Worm (Caenorhabditis elegans) whole organism, L4 larva: Measurements from ENCODE around the gene ZC13.10.
A peak's percentile ranks its signal among the peaks of the same experiment; 100 is the strongest.
"Not testable (repeated sequence)": the region's sequence is repeated elsewhere in the genome, so short reads cannot be mapped to it uniquely, and the experiment has no call there.

Source experiments
- F44E2.7 ChIP-seq: fragments of 200-800 bp; sonication (Bioruptor generic); IDR thresholded peaks from 2 replicates; pipeline ENCODE4 v2.1.2; 2022; ENCODE audit warnings: missing genetic modification characterization, missing compliant biosample characterization
- F49E8.2 ChIP-seq: sonication (generic microtip); optimal IDR thresholded peaks from 2 replicates; lab custom pipeline; 2016; ENCODE audit warnings: missing compliant biosample characterization, mild to moderate bottlenecking, missing genetic modification characterization, borderline replicate concordance
- R02D3.7 ChIP-seq: fragments of 150-350 bp; sonication (generic microtip); optimal IDR thresholded peaks from 3 replicates; lab custom pipeline; 2014; ENCODE audit warnings: missing biosample characterization, missing genetic modification characterization
- T26A8.4 ChIP-seq: fragments of 200-800 bp; sonication (Bioruptor generic); IDR thresholded peaks from 2 replicates; pipeline ENCODE4 v1.3.6; 2022; ENCODE audit warnings: missing genetic modification characterization, missing compliant biosample characterization
- Y5F2A.4 ChIP-seq: fragments of 200-800 bp; sonication (Bioruptor generic); optimal IDR thresholded peaks from 2 replicates; lab custom pipeline; 2018; ENCODE audit warnings: mild to moderate bottlenecking, missing genetic modification characterization, missing compliant biosample characterization
- ZK337.2 ChIP-seq: fragments of 200-800 bp; sonication (Bioruptor generic); IDR thresholded peaks from 2 replicates; pipeline ENCODE4 v1.3.6; 2022; ENCODE audit warnings: missing genetic modification reagents, missing genetic modification characterization, missing compliant biosample characterization
- aha-1 ChIP-seq: fragments of 150-350 bp; peaks from one replicate; lab custom pipeline; 2014; ENCODE audit warnings: missing biosample characterization, missing genetic modification characterization
- arid-1 ChIP-seq: fragments of 200-800 bp; sonication (Bioruptor generic); conservative IDR thresholded peaks from 2 replicates; pipeline ENCODE4 v1.3.6; 2022; ENCODE audit warnings: missing genetic modification reagents, missing genetic modification characterization, missing compliant biosample characterization
- ctbp-1 ChIP-seq: fragments of 200-800 bp; sonication (Bioruptor generic); IDR thresholded peaks from 2 replicates; pipeline ENCODE4 v1.3.6; 2022; ENCODE audit warnings: missing genetic modification reagents, missing genetic modification characterization, missing compliant biosample characterization
- daf-12 ChIP-seq: fragments of 150-350 bp; optimal IDR thresholded peaks from 2 replicates; lab custom pipeline; 2014; ENCODE audit warnings: missing biosample characterization, missing genetic modification reagents, missing genetic modification characterization
- daf-16 ChIP-seq, 3 experiments: sonication (generic microtip); optimal IDR thresholded peaks; 2 replicates each; lab custom pipeline; 2016 to 2017; ENCODE audit warnings: missing genetic modification characterization in 3 of 3, missing genetic modification reagents in 3 of 3, mild to moderate bottlenecking in 2 of 3, missing compliant biosample characterization in 2 of 3, missing biosample characterization in 1 of 3, moderate library complexity in 1 of 3
- daf-8 ChIP-seq: fragments of 200-800 bp; sonication (Bioruptor generic); IDR thresholded peaks from 2 replicates; pipeline ENCODE4 v1.3.6; 2022; ENCODE audit warnings: missing genetic modification characterization, missing compliant biosample characterization
- dpl-1 ChIP-seq: fragments of 150-350 bp; optimal IDR thresholded peaks from 2 replicates; lab custom pipeline; 2014; ENCODE audit warnings: missing biosample characterization, missing genetic modification reagents, missing genetic modification characterization
- egl-43 ChIP-seq: fragments of 200-800 bp; sonication (Bioruptor generic); IDR thresholded peaks from 2 replicates; pipeline ENCODE4 v1.3.6; 2022; ENCODE audit warnings: missing genetic modification reagents, missing genetic modification characterization, missing compliant biosample characterization
- fos-1 ChIP-seq: fragments of 150-350 bp; optimal IDR thresholded peaks from 2 replicates; lab custom pipeline; 2014; ENCODE audit warnings: missing biosample characterization, missing genetic modification characterization
- gei-8 ChIP-seq: fragments of 200-800 bp; sonication (Bioruptor generic); optimal IDR thresholded peaks from 2 replicates; lab custom pipeline; 2018; ENCODE audit warnings: mild to moderate bottlenecking, missing genetic modification characterization, missing compliant biosample characterization
- hif-1 ChIP-seq, 2 experiments: sonication (generic microtip); optimal IDR thresholded peaks; 2 replicates each; lab custom pipeline; 2016 to 2017; ENCODE audit warnings: missing compliant biosample characterization in 2 of 2, missing genetic modification characterization in 2 of 2, missing genetic modification reagents in 2 of 2, missing genotype in 2 of 2, mild to moderate bottlenecking in 1 of 2
- hlh-30 ChIP-seq: sonication (generic microtip); optimal IDR thresholded peaks from 2 replicates; lab custom pipeline; 2017; ENCODE audit warnings: antibody characterized with exemption, mild to moderate bottlenecking, missing genetic modification characterization, missing compliant biosample characterization; ENCODE audit not compliant: insufficient read depth
- hmg-1.1 ChIP-seq: fragments of 200-800 bp; sonication (Bioruptor generic); IDR thresholded peaks from 2 replicates; pipeline ENCODE4 v1.3.6; 2022; ENCODE audit warnings: missing genetic modification reagents, missing genetic modification characterization, missing compliant biosample characterization
- lin-13 ChIP-seq: fragments of 150-350 bp; optimal IDR thresholded peaks from 2 replicates; lab custom pipeline; 2014; ENCODE audit warnings: missing biosample characterization, missing genetic modification reagents, missing genetic modification characterization
- lin-39 ChIP-seq: fragments of 150-350 bp; optimal IDR thresholded peaks from 2 replicates; lab custom pipeline; 2014; ENCODE audit warnings: missing biosample characterization, missing genetic modification reagents, missing genetic modification characterization
- mdt-29 ChIP-seq: fragments of 200-800 bp; sonication (Bioruptor generic); IDR thresholded peaks from 2 replicates; pipeline ENCODE4 v1.3.6; 2022; ENCODE audit warnings: missing genetic modification reagents, missing genetic modification characterization, missing compliant biosample characterization
- mep-1 ChIP-seq: fragments of 150-350 bp; sonication (generic microtip); optimal IDR thresholded peaks from 3 replicates; lab custom pipeline; 2014; ENCODE audit warnings: missing biosample characterization, missing genetic modification characterization
- nhr-102 ChIP-seq: sonication (generic microtip); optimal IDR thresholded peaks from 2 replicates; lab custom pipeline; 2016; ENCODE audit warnings: mild to moderate bottlenecking, missing genetic modification characterization, moderate library complexity, missing compliant biosample characterization
- nhr-111 ChIP-seq: fragments of 200-800 bp; sonication (Bioruptor generic); optimal IDR thresholded peaks from 2 replicates; lab custom pipeline; 2018; ENCODE audit warnings: mild to moderate bottlenecking, missing genetic modification characterization, missing compliant biosample characterization
- nhr-237 ChIP-seq: sonication (generic microtip); optimal IDR thresholded peaks from 2 replicates; lab custom pipeline; 2017; ENCODE audit warnings: missing biosample characterization, missing genetic modification characterization
- nhr-41 ChIP-seq: fragments of 200-800 bp; sonication (Bioruptor generic); IDR thresholded peaks from 2 replicates; pipeline ENCODE4 v1.3.6; 2022; ENCODE audit warnings: missing genetic modification reagents, missing genetic modification characterization, missing compliant biosample characterization
- php-3 ChIP-seq: fragments of 200-800 bp; sonication (Bioruptor generic); IDR thresholded peaks from 2 replicates; pipeline ENCODE4 v1.3.6; 2022; ENCODE audit warnings: missing genetic modification reagents, missing genetic modification characterization, missing compliant biosample characterization
- rbr-2 ChIP-seq: sonication (generic microtip); optimal IDR thresholded peaks from 2 replicates; lab custom pipeline; 2016; ENCODE audit warnings: missing genotype, missing genetic modification characterization, missing compliant biosample characterization
- set-16 ChIP-seq: fragments of 200-800 bp; sonication (Bioruptor generic); IDR thresholded peaks from 2 replicates; pipeline ENCODE4 v1.3.6; 2022; ENCODE audit warnings: missing genetic modification reagents, missing genetic modification characterization, missing compliant biosample characterization
- snpc-4 ChIP-seq: fragments of 150-350 bp; optimal IDR thresholded peaks from 2 replicates; lab custom pipeline; 2014; ENCODE audit warnings: missing biosample characterization, missing genetic modification characterization
- spr-1 ChIP-seq: sonication (generic microtip); optimal IDR thresholded peaks from 2 replicates; lab custom pipeline; 2016; ENCODE audit warnings: mild to moderate bottlenecking, missing genetic modification characterization, missing compliant biosample characterization
- spr-3 ChIP-seq: fragments of 200-800 bp; sonication (Bioruptor generic); optimal IDR thresholded peaks from 2 replicates; lab custom pipeline; 2018; ENCODE audit warnings: mild to moderate bottlenecking, missing genetic modification characterization, missing compliant biosample characterization
- unc-62 ChIP-seq, 3 experiments: fragments of 150-350 bp in 1 of 3; sonication (generic microtip); optimal IDR thresholded peaks in 2 of 3; peaks in 1 of 3; 1 replicate in 1 of 3; 2 replicates in 2 of 3; lab custom pipeline; 2014 to 2017; ENCODE audit warnings: missing biosample characterization in 3 of 3, missing genetic modification characterization in 3 of 3, missing genetic modification reagents in 3 of 3, missing genotype in 1 of 3
- zip-2 ChIP-seq: fragments of 150-350 bp; optimal IDR thresholded peaks from 2 replicates; lab custom pipeline; 2014; ENCODE audit warnings: missing biosample characterization, missing genetic modification characterization
- ztf-7 ChIP-seq: fragments of 150-350 bp; optimal IDR thresholded peaks from 2 replicates; lab custom pipeline; 2014; ENCODE audit warnings: missing biosample characterization, missing genetic modification characterization

The ZC13.10 gene

ce11 chrX:910337-910736, 7.9 kb upstream of the ZC13.10 start (continued):
- TF ChIP-seq F44E2.7 (GFP tag; lab: Robert Waterston, UW) = no peak
- TF ChIP-seq hlh-30 (tag; lab: Kevin White, UChicago) = peak; percentile 15
- TF ChIP-seq php-3 (GFP tag; lab: Robert Waterston, UW) = no peak
- TF ChIP-seq snpc-4 (tag; lab: Kevin White, UChicago) = no peak
- peak; percentile 23 for TF ChIP-seq rbr-2 (tag; lab: Kevin White, UChicago)
- 0 out of 2 replicates have a peak, but pooled peaks have one; percentile 10 for TF ChIP-seq ctbp-1 (GFP tag; lab: Robert Waterston, UW)
- TF ChIP-seq daf-12 (tag; lab: Kevin White, UChicago) = no peak
- no peak for TF ChIP-seq nhr-41
- no peak for TF ChIP-seq nhr-237 (tag; lab: Kevin White, UChicago)
- no peak for TF ChIP-seq R02D3.7
- TF ChIP-seq nhr-111 (GFP tag; lab: Kevin White, UChicago) = no peak
- TF ChIP-seq daf-8 (GFP tag; lab: Robert Waterston, UW) = no peak

ce11 chrX:897948-898347, 4.5 kb downstream of the ZC13.10 start, which contains the start of gene mab-7:
TSS of gene mab-7 (minus strand) at chrX:898048.
- TF ChIP-seq nhr-41 = no peak
- TF ChIP-seq lin-13 (GFP tag; lab: Kevin White, UChicago) = no peak
- TF ChIP-seq ztf-7 (tag; lab: Kevin White, UChicago) = no peak
- TF ChIP-seq mep-1 (tag; lab: Kevin White, UChicago) = no peak
- no peak for TF ChIP-seq spr-1 (tag; lab: Kevin White, UChicago)
- no peak for TF ChIP-seq lin-39 (tag; lab: Kevin White, UChicago)
- TF ChIP-seq F49E8.2 = no peak
- no peak for TF ChIP-seq spr-3 (GFP tag; lab: Kevin White, UChicago)
- TF ChIP-seq fos-1 (tag; lab: Kevin White, UChicago) = no peak
- TF ChIP-seq hif-1 (tag; optimal IDR thresholded peaks at IDR 0.05; lab: Kevin White, UChicago) = no peak
- no peak for TF ChIP-seq T26A8.4 (GFP tag; lab: Robert Waterston, UW)
- no peak for TF ChIP-seq nhr-102
- no peak for TF ChIP-seq zip-2 (tag; lab: Kevin White, UChicago)
- no peak for TF ChIP-seq dpl-1 (GFP tag; lab: Kevin White, UChicago)
- no peak for TF ChIP-seq ZK337.2 (GFP tag; lab: Robert Waterston, UW)
- TF ChIP-seq gei-8 = no peak
- TF ChIP-seq mdt-29 = no peak
- TF ChIP-seq arid-1 (GFP tag; lab: Robert Waterston, UW) = no peak

ce11 chrX:892537-892936, 9.9 kb downstream of the ZC13.10 start:
- peak in 1 of 2 experiments; percentile 7 for TF ChIP-seq daf-16 (GFP tag; optimal IDR thresholded peaks at IDR 0.05; lab: Kevin White, UChicago)
- not testable (repeated sequence) for TF ChIP-seq daf-16 (tag; optimal IDR thresholded peaks at IDR 0.05; lab: Kevin White, UChicago)
- TF ChIP-seq set-16 (GFP tag; lab: Robert Waterston, UW) = peak; percentile 64
- TF ChIP-seq egl-43 (GFP tag; lab: Robert Waterston, UW) = 0 out of 2 replicates have a peak, but pooled peaks have one; percentile 52

- TF ChIP-seq Y5F2A.4 = no peak
- no peak for TF ChIP-seq hmg-1.1 (GFP tag; lab: Robert Waterston, UW)
These were observed 14.1 kb downstream of the ZC13.10 start, which contains the start of gene mam-1 for ce11 chrX:888294-888693. TSS of gene mam-1 (minus strand) at chrX:888394.

- TF ChIP-seq aha-1 (peak; percentile 6), unc-62 (GFP tag; optimal IDR thresholded peaks at IDR 0.05 in 1 of 2; lab: Kevin White, UChicago) (peak in 1 of 2 experiments; percentile 66), unc-62 (tag; optimal IDR thresholded peaks at IDR 0.05; lab: Kevin White, UChicago) (no peak), set-16 (GFP tag; lab: Robert Waterston, UW) (no peak)
These were observed 22.0 kb downstream of the ZC13.10 start, which contains the start of gene ZC13.2 for ce11 chrX:880367-880766. TSS of gene ZC13.2 (plus strand) at chrX:880667.
